Fruit fly (Drosophila melanogaster) Kc167 (cell line): Measurements from ENCODE around the gene RhoGEF3.

Experiments used
- Sin3A ChIP-seq: fragments of >200 bp; optimal IDR thresholded peaks from 2 replicates; lab custom pipeline; 2018; ENCODE audit warnings: missing external identifiers
- h ChIP-seq: fragments of >200 bp; optimal IDR thresholded peaks from 3 replicates; lab custom pipeline; 2018; ENCODE audit warnings: missing external identifiers
- insv ChIP-seq: fragments of >200 bp; optimal IDR thresholded peaks from 3 replicates; lab custom pipeline; 2018; ENCODE audit warnings: missing external identifiers
- psq ChIP-seq: fragments of >200 bp; optimal IDR thresholded peaks from 2 replicates; lab custom pipeline; 2017; ENCODE audit warnings: missing external identifiers
- ttk ChIP-seq: sonication (Bioruptor generic); optimal IDR thresholded peaks from 2 replicates; lab custom pipeline; 2017; ENCODE audit warnings: missing external identifiers

DNA sequence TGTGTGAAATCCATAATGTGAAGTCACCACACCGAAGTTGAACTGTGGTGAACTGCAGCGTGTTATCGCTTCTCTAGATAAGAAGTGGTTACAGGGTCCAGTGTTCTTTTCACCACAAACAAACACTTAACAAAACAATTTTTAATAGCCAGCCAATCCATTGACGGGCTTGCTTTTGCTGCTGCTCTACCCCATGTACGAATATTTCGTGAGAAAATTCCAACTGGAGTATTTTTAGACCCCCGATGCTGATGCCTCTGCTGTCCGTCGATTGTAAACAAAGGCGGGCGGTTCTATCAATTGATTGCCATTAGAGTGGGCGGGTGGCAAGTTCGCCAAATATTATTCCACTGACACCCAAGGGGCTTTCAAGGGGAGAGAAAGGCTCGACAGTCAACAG lies 61.8 kb downstream of the RhoGEF3 start:
- no peak for TF ChIP-seq psq (lab: Kevin White, UChicago)
- TF ChIP-seq insv (lab: Kevin White, UChicago): no peak
- no peak for TF ChIP-seq ttk (lab: Kevin White, UChicago)
- no peak for TF ChIP-seq h (lab: Kevin White, UChicago)
- no peak for TF ChIP-seq Sin3A (lab: Kevin White, UChicago)
